Fruit fly (Drosophila melanogaster): ENCODE data around the gene CG17744.

- TF ChIP-seq woc (GFP tag; optimal IDR thresholded peaks at IDR 0.05): no peak
- TF ChIP-seq dsf (GFP tag; optimal IDR thresholded peaks at IDR 0.05; ENCODE audit: borderline replicate concordance): no peak
- no peak for TF ChIP-seq usp (GFP tag; optimal IDR thresholded peaks at IDR 0.05)
- TF ChIP-seq br (GFP tag; optimal IDR thresholded peaks at IDR 0.05): no peak
- no peak for TF ChIP-seq Hr78 (GFP tag; optimal IDR thresholded peaks at IDR 0.05)
- TF ChIP-seq N (GFP tag; optimal IDR thresholded peaks at IDR 0.05): no peak
- TF ChIP-seq Dfd (GFP tag; optimal IDR thresholded peaks at IDR 0.05): no peak
- no peak for TF ChIP-seq Myc (optimal IDR thresholded peaks at IDR 0.05)
- no peak for TF ChIP-seq CG9705 (GFP tag; optimal IDR thresholded peaks at IDR 0.05)
- no peak for TF ChIP-seq psq (GFP tag; optimal IDR thresholded peaks at IDR 0.05)
- no peak for TF ChIP-seq Hnf4 (GFP tag; optimal IDR thresholded peaks at IDR 0.05)
- TF ChIP-seq sage (GFP tag; optimal IDR thresholded peaks at IDR 0.05): no peak
- TF ChIP-seq ey (GFP tag; optimal IDR thresholded peaks at IDR 0.05): no peak
- no peak for TF ChIP-seq fru (GFP tag; optimal IDR thresholded peaks at IDR 0.05)
These were observed 36.3 kb downstream of the CG17744 start, which contains the start of gene bin for dm6 chr3L:6990288-6990687.
